Fruit fly (Drosophila melanogaster): ENCODE results near the gene Ctr9.
A peak's percentile ranks its signal among the peaks of the same experiment; 100 is the strongest.

The Ctr9 gene

DNA sequence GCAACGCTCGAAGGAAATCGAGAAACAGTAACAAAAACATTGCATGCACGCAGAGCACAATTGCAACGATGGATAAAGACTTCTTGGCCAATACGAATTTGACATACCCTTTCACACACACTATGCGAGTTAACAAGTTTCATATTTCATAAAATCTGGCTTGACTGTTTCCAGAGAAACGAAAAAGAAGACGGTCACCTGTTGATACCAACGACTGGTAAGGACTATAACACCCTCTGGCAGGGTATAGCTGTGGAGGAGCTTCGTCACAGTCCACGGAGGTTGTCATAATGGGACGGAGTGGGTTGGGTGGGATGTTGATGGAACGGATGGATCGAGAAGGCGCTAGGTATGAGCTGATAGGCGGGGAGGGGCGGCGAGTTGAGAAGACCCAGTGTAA is 41.2 kb downstream of the Ctr9 start (continued):
- TF ChIP-seq ss (GFP tag; optimal IDR thresholded peaks at IDR 0.05) (peak; percentile 83 to 84), acj6 (GFP tag; optimal IDR thresholded peaks at IDR 0.05) (peak; percentile 82), eg (GFP tag; IDR thresholded peaks at IDR 0.05) (peak; percentile 85), Sox102F (GFP tag; optimal IDR thresholded peaks at IDR 0.05) (no peak), CG11294 (GFP tag; IDR thresholded peaks at IDR 0.05) (peak; percentile 63), Smox (GFP tag; optimal IDR thresholded peaks at IDR 0.05) (no peak), CG9139 (GFP tag; optimal IDR thresholded peaks at IDR 0.05) (no peak), fd59A (GFP tag; optimal IDR thresholded peaks at IDR 0.05) (peak; percentile 73), Gug (GFP tag; IDR thresholded peaks at IDR 0.05) (peak; percentile 73), pdm3 (GFP tag; optimal IDR thresholded peaks at IDR 0.05) (peak; percentile 85), CG3032 (tag; optimal IDR thresholded peaks at IDR 0.05) (peak; percentile 74), achi (GFP tag; optimal IDR thresholded peaks at IDR 0.05) (peak; percentile 73), fd85E (GFP tag; optimal IDR thresholded peaks at IDR 0.05) (no peak), cyc (GFP tag; optimal IDR thresholded peaks at IDR 0.05) (peak; percentile 78), CG7368 (GFP tag; optimal IDR thresholded peaks at IDR 0.05) (peak; percentile 58), OdsH (GFP tag; optimal IDR thresholded peaks at IDR 0.05) (peak; percentile 85), CG10631 (GFP tag; optimal IDR thresholded peaks at IDR 0.05) (peak; percentile 71), Sox14 (GFP tag; optimal IDR thresholded peaks at IDR 0.05) (peak; percentile 84), Eip78C (GFP tag) (peak; percentile 92), Eip75B (GFP tag; optimal IDR thresholded peaks at IDR 0.05) (peak; percentile 81), CG34406 (GFP tag; optimal IDR thresholded peaks at IDR 0.05) (peak; percentile 70), Sox15 (GFP tag; optimal IDR thresholded peaks at IDR 0.05) (peak; percentile 71), CG11762 (GFP tag; optimal IDR thresholded peaks at IDR 0.05; ENCODE audit: insufficient read depth) (peak; percentile 54), Hr39 (GFP tag; optimal IDR thresholded peaks at IDR 0.05) (peak; percentile 83), CG4318 (GFP tag; optimal IDR thresholded peaks at IDR 0.05) (no peak), dac (GFP tag; optimal IDR thresholded peaks at IDR 0.05) (peak; percentile 74), dsx (GFP tag; optimal IDR thresholded peaks at IDR 0.05; ENCODE audit: poor library complexity, severe bottlenecking) (peak; percentile 70), CG6792 (GFP tag; optimal IDR thresholded peaks at IDR 0.05) (peak; percentile 73), Eip93F (GFP tag; optimal IDR thresholded peaks at IDR 0.05) (peak; percentile 36), CG32006 (GFP tag; optimal IDR thresholded peaks at IDR 0.05) (peak; percentile 88)

- TF ChIP-seq acj6 (GFP tag; optimal IDR thresholded peaks at IDR 0.05) (peak; percentile 26), esn (GFP tag; optimal IDR thresholded peaks at IDR 0.05) (peak; percentile 9), Hr4 (GFP tag; optimal IDR thresholded peaks at IDR 0.05) (peak; percentile 16), cyc (GFP tag; optimal IDR thresholded peaks at IDR 0.05) (no peak), Eip78C (GFP tag) (peak; percentile 48), Blimp-1 (GFP tag; optimal IDR thresholded peaks at IDR 0.05) (no peak), svp (GFP tag) (no peak), CG31627 (GFP tag; optimal IDR thresholded peaks at IDR 0.05) (peak; percentile 0), Met (GFP tag; optimal IDR thresholded peaks at IDR 0.05) (peak; percentile 24), CG10631 (GFP tag; optimal IDR thresholded peaks at IDR 0.05) (no peak), CG6808 (GFP tag; optimal IDR thresholded peaks at IDR 0.05) (no peak)
Measured at dm6 chr3L:1348935-1349334, 41.9 kb downstream of the Ctr9 start.

- 0 out of 3 replicates have a peak, but pooled peaks have one; percentile 17 for TF ChIP-seq CG6163 (GFP tag; IDR thresholded peaks at IDR 0.05)
- TF ChIP-seq CG1621 (tag; optimal IDR thresholded peaks at IDR 0.05) = peak; percentile 64
- no peak for TF ChIP-seq fd85E (GFP tag; optimal IDR thresholded peaks at IDR 0.05)
- no peak for TF ChIP-seq CG4318 (GFP tag; optimal IDR thresholded peaks at IDR 0.05)
- peak; percentile 25 for TF ChIP-seq svp (GFP tag)
- peak in 1 of 2 experiments; percentile 28 for TF ChIP-seq ss (GFP tag; optimal IDR thresholded peaks at IDR 0.05)
Measured at dm6 chr3L:1349397-1349796, 42.4 kb downstream of the Ctr9 start.
